Worm (Caenorhabditis elegans): ENCODE data around the gene tebp-2.
A peak's percentile ranks its signal among the peaks of the same experiment; 100 is the strongest.

The tebp-2 gene

ce11 chrIV:5590120-5590519 lies 48.7 kb downstream of the tebp-2 start (continued):
- TF ChIP-seq nhr-77 (tag; optimal IDR thresholded peaks at IDR 0.05) (peak; percentile 29), nhr-102 (tag; optimal IDR thresholded peaks at IDR 0.05) (no peak), lir-3 (tag; optimal IDR thresholded peaks at IDR 0.05) (no peak), ceh-32 (tag; optimal IDR thresholded peaks at IDR 0.05; ENCODE audit: poor library complexity) (no peak), pqm-1 (tag; optimal IDR thresholded peaks at IDR 0.05) (peak; percentile 83), spr-3 (GFP tag; optimal IDR thresholded peaks at IDR 0.05) (no peak), nhr-41 (GFP tag; IDR thresholded peaks at IDR 0.05) (no peak), fos-1 (tag; optimal IDR thresholded peaks at IDR 0.05) (no peak), lim-7 (GFP tag; IDR thresholded peaks at IDR 0.05) (no peak), madf-9 (GFP tag; conservative IDR thresholded peaks at IDR 0.05) (no peak), daf-19 (GFP tag; conservative IDR thresholded peaks at IDR 0.05) (no peak), mep-1 (tag; optimal IDR thresholded peaks at IDR 0.05) (peak; percentile 49), D1046.2 (GFP tag; IDR thresholded peaks at IDR 0.05) (no peak), snpc-4 (tag; optimal IDR thresholded peaks at IDR 0.05) (no peak), hlh-30 (tag; optimal IDR thresholded peaks at IDR 0.05; ENCODE audit: insufficient read depth) (peak; percentile 96), nhr-10 (tag; optimal IDR thresholded peaks at IDR 0.05) (no peak), nhr-237 (tag; optimal IDR thresholded peaks at IDR 0.05) (no peak), jun-1 (tag; optimal IDR thresholded peaks at IDR 0.05) (no peak), dmd-6 (GFP tag; IDR thresholded peaks at IDR 0.05) (peak; percentile 82), zfp-2 (tag; optimal IDR thresholded peaks at IDR 0.05) (no peak), lin-29 (GFP tag; IDR thresholded peaks at IDR 0.05) (no peak), Y75B8A.6 (GFP tag; IDR thresholded peaks at IDR 0.05) (no peak), mes-2 (tag; optimal IDR thresholded peaks at IDR 0.05; ENCODE audit: poor library complexity, severe bottlenecking) (peak; percentile 30), daf-8 (GFP tag; IDR thresholded peaks at IDR 0.05) (no peak), T20F7.1 (GFP tag; optimal IDR thresholded peaks at IDR 0.05) (no peak), arid-1 (GFP tag; conservative IDR thresholded peaks at IDR 0.05) (no peak), sdz-12 (GFP tag; optimal IDR thresholded peaks at IDR 0.05) (no peak), duxl-1 (tag; optimal IDR thresholded peaks at IDR 0.05; ENCODE audit: poor library complexity) (no peak), lin-13 (GFP tag; optimal IDR thresholded peaks at IDR 0.05) (no peak), ctbp-1 (GFP tag; IDR thresholded peaks at IDR 0.05) (no peak), lsy-2 (tag; optimal IDR thresholded peaks at IDR 0.05) (peak in 1 of 2 experiments; percentile 60), zip-2 (tag; optimal IDR thresholded peaks at IDR 0.05) (no peak), dve-1 (tag; optimal IDR thresholded peaks at IDR 0.05; ENCODE audit: insufficient read depth) (peak; percentile 91), lin-1 (GFP tag; IDR thresholded peaks at IDR 0.05) (no peak), lin-15B (tag; optimal IDR thresholded peaks at IDR 0.05) (no peak), fkh-10 (GFP tag; optimal IDR thresholded peaks at IDR 0.05) (no peak), aly-2 (tag; optimal IDR thresholded peaks at IDR 0.05) (no peak), zip-11 (GFP tag; IDR thresholded peaks at IDR 0.05) (no peak), F26F4.8 (GFP tag; conservative IDR thresholded peaks at IDR 0.05) (no peak), hlh-11 (tag; optimal IDR thresholded peaks at IDR 0.05) (peak; percentile 91), unc-130 (GFP tag; optimal IDR thresholded peaks at IDR 0.05) (no peak), daf-12 (tag; optimal IDR thresholded peaks at IDR 0.05) (no peak), Y105C5A.15 (GFP tag; IDR thresholded peaks at IDR 0.05) (no peak), F37D6.2 (tag; optimal IDR thresholded peaks at IDR 0.05) (no peak)
